Fruit fly (Drosophila melanogaster): ENCODE measurements around the gene CG5676.
A peak's percentile ranks its signal among the peaks of the same experiment; 100 is the strongest.

CG5676 gene

dm6 chr2L:10237725-10238446, 17.8 kb downstream of the CG5676 start, which contains the start of gene mthl15 (continued):
- no peak for TF ChIP-seq CG11504 (tag; optimal IDR thresholded peaks at IDR 0.05)
- no peak for TF ChIP-seq CG15269 (tag; optimal IDR thresholded peaks at IDR 0.05)
- no peak for TF ChIP-seq ranshi (GFP tag; IDR thresholded peaks at IDR 0.05)
- TF ChIP-seq fd64A (GFP tag; optimal IDR thresholded peaks at IDR 0.05) = peak; percentile 51
- TF ChIP-seq trem (tag; optimal IDR thresholded peaks at IDR 0.05) = no peak
- TF ChIP-seq Eip74EF (GFP tag; optimal IDR thresholded peaks at IDR 0.05) = no peak
- TF ChIP-seq Mad (GFP tag; optimal IDR thresholded peaks at IDR 0.05) = no peak
- TF ChIP-seq Taf1 (GFP tag; IDR thresholded peaks at IDR 0.05) = no peak
- TF ChIP-seq pita (GFP tag; optimal IDR thresholded peaks at IDR 0.05) = no peak
- TF ChIP-seq peb (GFP tag; IDR thresholded peaks at IDR 0.05) = no peak
- no peak for TF ChIP-seq sisA (GFP tag; IDR thresholded peaks at IDR 0.05)
- TF ChIP-seq tin (GFP tag; optimal IDR thresholded peaks at IDR 0.05) = no peak
- TF ChIP-seq CG11456 (GFP tag; IDR thresholded peaks at IDR 0.05) = no peak
- no peak for TF ChIP-seq CG16779 (GFP tag; IDR thresholded peaks at IDR 0.05)
- no peak for TF ChIP-seq NC2β (GFP tag; optimal IDR thresholded peaks at IDR 0.05)
- peak; percentile 30 for TF ChIP-seq ac (GFP tag; optimal IDR thresholded peaks at IDR 0.05)
- no peak for TF ChIP-seq Camta (GFP tag; optimal IDR thresholded peaks at IDR 0.05)
- no peak for TF ChIP-seq Dll (GFP tag; IDR thresholded peaks at IDR 0.05; ENCODE audit: partially characterized antibody)
- no peak for TF ChIP-seq gro (GFP tag; optimal IDR thresholded peaks at IDR 0.05)
- no peak for TF ChIP-seq kay (GFP tag; optimal IDR thresholded peaks at IDR 0.05)
- no peak for TF ChIP-seq ind (GFP tag; optimal IDR thresholded peaks at IDR 0.05)
- no peak for TF ChIP-seq Dbx (GFP tag; IDR thresholded peaks at IDR 0.05)
- TF ChIP-seq dmrt11E (tag; optimal IDR thresholded peaks at IDR 0.05) = peak; percentile 34
- no peak for TF ChIP-seq D19A (tag; optimal IDR thresholded peaks at IDR 0.05)
- TF ChIP-seq CG31388 (GFP tag; optimal IDR thresholded peaks at IDR 0.05) = no peak
- TF ChIP-seq zen (tag; optimal IDR thresholded peaks at IDR 0.05) = peak; percentile 32
- no peak for TF ChIP-seq zen2 (GFP tag; IDR thresholded peaks at IDR 0.05; ENCODE audit: partially characterized antibody)
- TF ChIP-seq Xbp1 (GFP tag; optimal IDR thresholded peaks at IDR 0.05) = no peak
- TF ChIP-seq CG7839 (tag; optimal IDR thresholded peaks at IDR 0.05) = no peak
- no peak for TF ChIP-seq org-1 (GFP tag; optimal IDR thresholded peaks at IDR 0.05)
- TF ChIP-seq CG10979 (tag; optimal IDR thresholded peaks at IDR 0.05) = no peak
- no peak for TF ChIP-seq CG6654 (GFP tag; optimal IDR thresholded peaks at IDR 0.05)
- TF ChIP-seq Pdp1 (GFP tag; optimal IDR thresholded peaks at IDR 0.05) = peak in 1 of 2 experiments; percentile 75
- no peak for TF ChIP-seq onecut (GFP tag; IDR thresholded peaks at IDR 0.05)
- no peak for TF ChIP-seq CG4707 (GFP tag; optimal IDR thresholded peaks at IDR 0.05)
- TF ChIP-seq CG1647 (GFP tag; optimal IDR thresholded peaks at IDR 0.05) = no peak
- TF ChIP-seq C15 (GFP tag; IDR thresholded peaks at IDR 0.05) = no peak
- no peak for TF ChIP-seq GATAe (GFP tag; conservative IDR thresholded peaks at IDR 0.05)
- no peak for TF ChIP-seq CG18599 (GFP tag; optimal IDR thresholded peaks at IDR 0.05)
- TF ChIP-seq CG7987 (GFP tag; optimal IDR thresholded peaks at IDR 0.05) = peak; percentile 33
- no peak for TF ChIP-seq CG2129 (GFP tag; IDR thresholded peaks at IDR 0.05; ENCODE audit: partially characterized antibody)
- no peak for TF ChIP-seq ssp (GFP tag; IDR thresholded peaks at IDR 0.05)
- TF ChIP-seq stc (GFP tag; IDR thresholded peaks at IDR 0.05) = no peak; the same call in 1 of the 2 replicates
- TF ChIP-seq CG10147 (GFP tag; optimal IDR thresholded peaks at IDR 0.05) = no peak
- TF ChIP-seq vfl (GFP tag; optimal IDR thresholded peaks at IDR 0.05) = no peak
- TF ChIP-seq CG17912 (GFP tag; optimal IDR thresholded peaks at IDR 0.05) = peak; percentile 22
- TF ChIP-seq CG1602 (GFP tag; optimal IDR thresholded peaks at IDR 0.05) = no peak
- TF ChIP-seq CG7556 (GFP tag; optimal IDR thresholded peaks at IDR 0.05) = no peak
- TF ChIP-seq chn (GFP tag; optimal IDR thresholded peaks at IDR 0.05) = no peak
- TF ChIP-seq CG6765 (GFP tag; optimal IDR thresholded peaks at IDR 0.05) = peak; percentile 34

Data from whole organism, embryonic.